Fruit fly (Drosophila melanogaster) whole organism, prepupa: ENCODE data around the gene OtopLa.

Source experiments
- Hr4 ChIP-seq: fragments of 200-800 bp; sonication (Bioruptor generic); optimal IDR thresholded peaks from 3 replicates; lab custom pipeline; 2016; ENCODE audit warnings: missing biosample characterization, missing genetic modification characterization
- OdsH ChIP-seq: fragments of 200-800 bp; sonication (Bioruptor generic); optimal IDR thresholded peaks from 3 replicates; lab custom pipeline; 2016; ENCODE audit warnings: missing biosample characterization, missing genetic modification characterization

dm6 chrX:5637543-5637942, 10.7 kb downstream of the OtopLa start:
- no peak for TF ChIP-seq Hr4 (GFP tag; lab: Kevin White, UChicago)
- TF ChIP-seq OdsH = no peak
